Fruit fly (Drosophila melanogaster) whole organism, prepupa: ENCODE data around the gene fon.

ENCODE experiments used
- CG16779 ChIP-seq: fragments of 200-800 bp; sonication (Bioruptor generic); optimal IDR thresholded peaks from 3 replicates; lab custom pipeline; 2017; ENCODE audit warnings: missing biosample characterization, mild to moderate bottlenecking, missing genetic modification characterization
- CG6854 ChIP-seq: fragments of 200-800 bp; sonication (Bioruptor generic); optimal IDR thresholded peaks from 2 replicates; lab custom pipeline; 2017; ENCODE audit warnings: missing biosample characterization, mild to moderate bottlenecking, missing genetic modification characterization

dm6 chr2L:19425765-19426329 lies 39.8 kb upstream of the fon start:
- TF ChIP-seq CG6854 (GFP tag; lab: Kevin White, UChicago) (no peak), CG16779 (tag; lab: Kevin White, UChicago) (no peak)
